In the genomic region with DNA sequence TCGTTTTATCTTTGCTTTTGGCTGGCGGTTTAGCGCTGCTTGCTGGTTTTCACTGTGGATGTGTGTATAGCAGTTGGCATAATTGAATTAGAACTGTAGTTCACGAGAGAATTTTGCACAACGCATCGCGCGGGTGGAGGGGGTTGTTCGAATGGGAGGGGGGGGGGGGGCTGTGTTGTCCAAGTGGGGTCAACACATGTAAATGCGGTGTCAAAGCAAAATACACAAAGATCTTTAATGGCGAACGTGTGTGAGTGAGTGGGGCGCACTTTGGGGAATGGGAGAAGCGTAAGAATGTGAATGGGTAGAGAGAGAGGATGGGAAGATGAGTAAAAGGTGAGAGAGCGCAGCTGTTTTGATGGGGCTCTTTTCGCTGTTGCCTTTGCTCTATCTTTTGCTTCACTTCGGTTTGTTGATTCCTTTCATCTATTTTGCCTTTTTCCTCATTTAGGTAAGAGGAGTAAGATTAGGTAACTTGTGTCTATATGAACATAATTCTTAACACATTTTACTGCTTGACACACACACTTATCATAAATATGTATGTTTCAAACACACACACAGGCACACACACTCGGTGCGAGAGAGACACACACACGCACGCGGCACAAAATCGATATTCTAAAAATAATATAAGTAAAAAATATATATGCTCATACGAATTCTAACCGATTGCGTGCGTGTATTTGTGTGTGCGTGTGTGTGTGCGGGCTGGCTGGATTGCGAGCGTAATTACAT, we compare ENCODE assay signal across 1 fruit fly cellular context.
TF ChIP-seq lines count a peak whose summit lies in the region.

No protein-coding gene starts in this region.

TF ChIP-seq in whole organism, embryonic, 481 proteins besides CTCF, POLR2A, EP300 and RAD21 (continued from another document):
- TF ChIP-seq CG5180 (GFP tag; optimal IDR thresholded peaks at IDR 0.05; lab: Kevin White, UChicago) = no peak
- no peak for TF ChIP-seq Ptx1 (GFP tag; IDR thresholded peaks at IDR 0.05; lab: Robert Waterston, UW)
- TF ChIP-seq CG7839 (tag; optimal IDR thresholded peaks at IDR 0.05; lab: Kevin White, UChicago) = no peak
- TF ChIP-seq Dref (GFP tag; IDR thresholded peaks at IDR 0.05; lab: Robert Waterston, UW) = no peak
- peak; percentile 74 for TF ChIP-seq mirr (GFP tag; optimal IDR thresholded peaks at IDR 0.05; lab: Kevin White, UChicago)
- TF ChIP-seq hkb (optimal IDR thresholded peaks at IDR 0.05; lab: Kevin White, UChicago) = no peak
- no peak for TF ChIP-seq hkb (GFP tag; IDR thresholded peaks at IDR 0.05; lab: Robert Waterston, UW)
- TF ChIP-seq Atf3 (GFP tag; optimal IDR thresholded peaks at IDR 0.05; lab: Kevin White, UChicago) = no peak
- TF ChIP-seq CG13894 (tag; optimal IDR thresholded peaks at IDR 0.05; lab: Kevin White, UChicago) = no peak
- TF ChIP-seq Mad (GFP tag; optimal IDR thresholded peaks at IDR 0.05; lab: Kevin White, UChicago) = no peak
- TF ChIP-seq Vsx1 (GFP tag; optimal IDR thresholded peaks at IDR 0.05; lab: Kevin White, UChicago) = no peak
- no peak for TF ChIP-seq CG8290 (GFP tag; optimal IDR thresholded peaks at IDR 0.05; lab: Kevin White, UChicago)
- TF ChIP-seq CG8290 (tag; optimal IDR thresholded peaks at IDR 0.05; lab: Kevin White, UChicago) = peak in 1 of 2 experiments; percentile 18
- TF ChIP-seq Bdp1 (GFP tag; optimal IDR thresholded peaks at IDR 0.05; lab: Kevin White, UChicago) = no peak
- no peak for TF ChIP-seq C15 (GFP tag; IDR thresholded peaks at IDR 0.05; lab: Robert Waterston, UW)
- TF ChIP-seq Opbp (GFP tag; IDR thresholded peaks at IDR 0.05; lab: Robert Waterston, UW; ENCODE audit: partially characterized antibody) = no peak
- no peak for TF ChIP-seq CG13424 (tag; optimal IDR thresholded peaks at IDR 0.05; lab: Kevin White, UChicago)
- TF ChIP-seq tx (GFP tag; optimal IDR thresholded peaks at IDR 0.05; lab: Kevin White, UChicago) = no peak
- no peak for TF ChIP-seq Ssrp (tag; optimal IDR thresholded peaks at IDR 0.05; lab: Kevin White, UChicago)
- TF ChIP-seq Xrp1 (GFP tag; IDR thresholded peaks at IDR 0.05; lab: Robert Waterston, UW) = no peak
- TF ChIP-seq NK7.1 (GFP tag; optimal IDR thresholded peaks at IDR 0.05; lab: Kevin White, UChicago) = no peak
- TF ChIP-seq exex (tag; optimal IDR thresholded peaks at IDR 0.05; lab: Kevin White, UChicago) = no peak
- no peak for TF ChIP-seq CG2120 (GFP tag; optimal IDR thresholded peaks at IDR 0.05; lab: Kevin White, UChicago)
- TF ChIP-seq bcd (GFP tag; optimal IDR thresholded peaks at IDR 0.05; lab: Kevin White, UChicago) = no peak
- no peak for TF ChIP-seq zen (tag; optimal IDR thresholded peaks at IDR 0.05; lab: Kevin White, UChicago)
- TF ChIP-seq CG31224 (GFP tag; IDR thresholded peaks at IDR 0.05; lab: Robert Waterston, UW) = no peak
- TF ChIP-seq CG2712 (tag; optimal IDR thresholded peaks at IDR 0.05; lab: Kevin White, UChicago) = no peak
- no peak for TF ChIP-seq CG3065 (GFP tag; optimal IDR thresholded peaks at IDR 0.05; lab: Kevin White, UChicago)
- TF ChIP-seq row (GFP tag; IDR thresholded peaks at IDR 0.05; lab: Robert Waterston, UW) = no peak
- peak; percentile 90 for TF ChIP-seq onecut (GFP tag; IDR thresholded peaks at IDR 0.05; lab: Robert Waterston, UW)
- TF ChIP-seq Hand (GFP tag; optimal IDR thresholded peaks at IDR 0.05; lab: Kevin White, UChicago) = no peak
- peak; percentile 70; the same call in 1 of the 2 replicates for TF ChIP-seq rib (GFP tag; IDR thresholded peaks at IDR 0.05; lab: Robert Waterston, UW)
- TF ChIP-seq crol (GFP tag; IDR thresholded peaks at IDR 0.05; lab: Robert Waterston, UW) = peak; percentile 89
- TF ChIP-seq stc (GFP tag; IDR thresholded peaks at IDR 0.05; lab: Robert Waterston, UW) = no peak
- TF ChIP-seq slou (GFP tag; optimal IDR thresholded peaks at IDR 0.05; lab: Kevin White, UChicago) = no peak
- TF ChIP-seq Trl (optimal IDR thresholded peaks at IDR 0.05; lab: Kevin White, UChicago) = peak; percentile 80 to 88
- no peak for TF ChIP-seq Trl (GFP tag; optimal IDR thresholded peaks at IDR 0.05; lab: Kevin White, UChicago)
- no peak for TF ChIP-seq CG8478 (optimal IDR thresholded peaks at IDR 0.05; lab: Kevin White, UChicago)
- TF ChIP-seq CG9817 (tag; optimal IDR thresholded peaks at IDR 0.05; lab: Kevin White, UChicago) = no peak
- TF ChIP-seq CG10321 (GFP tag; IDR thresholded peaks at IDR 0.05; lab: Robert Waterston, UW) = no peak
- TF ChIP-seq Dfd (GFP tag; optimal IDR thresholded peaks at IDR 0.05; lab: Kevin White, UChicago) = no peak
- no peak for TF ChIP-seq fu2 (GFP tag; optimal IDR thresholded peaks at IDR 0.05; lab: Kevin White, UChicago)
- no peak for TF ChIP-seq CG1832 (GFP tag; optimal IDR thresholded peaks at IDR 0.05; lab: Kevin White, UChicago)
- no peak for TF ChIP-seq Myb (GFP tag; optimal IDR thresholded peaks at IDR 0.05; lab: Kevin White, UChicago)
- TF ChIP-seq Abd-B (GFP tag; optimal IDR thresholded peaks at IDR 0.05; lab: Kevin White, UChicago) = no peak
- no peak for TF ChIP-seq CG11085 (GFP tag; IDR thresholded peaks at IDR 0.05; lab: Robert Waterston, UW)
- TF ChIP-seq ken (GFP tag; IDR thresholded peaks at IDR 0.05; lab: Robert Waterston, UW) = no peak
- TF ChIP-seq br (optimal IDR thresholded peaks at IDR 0.05; lab: Kevin White, UChicago) = no peak
- TF ChIP-seq Fer3 (tag; optimal IDR thresholded peaks at IDR 0.05; lab: Kevin White, UChicago) = no peak
